Worm (Caenorhabditis elegans): ENCODE data around the gene Y55D5A.4.

Gene Y55D5A.4

ce11 chrIII:3035977-3036376 is 46.1 kb upstream of the Y55D5A.4 start (continued):
- peak; percentile 23 for TF ChIP-seq mes-2 (tag; optimal IDR thresholded peaks at IDR 0.05; ENCODE audit: poor library complexity, severe bottlenecking)
- no peak for TF ChIP-seq dmd-9 (GFP tag; IDR thresholded peaks at IDR 0.05)
- TF ChIP-seq ztf-11 (tag; optimal IDR thresholded peaks at IDR 0.05) = no peak
- TF ChIP-seq nhr-76 (tag; optimal IDR thresholded peaks at IDR 0.05) = no peak
- TF ChIP-seq daf-19 (GFP tag; conservative IDR thresholded peaks at IDR 0.05) = no peak
- no peak for TF ChIP-seq zip-11 (GFP tag; IDR thresholded peaks at IDR 0.05)
- no peak for TF ChIP-seq ctbp-1 (GFP tag; IDR thresholded peaks at IDR 0.05)
- no peak for TF ChIP-seq snpc-1.2 (GFP tag; IDR thresholded peaks at IDR 0.05)
- TF ChIP-seq nhr-42 (GFP tag; IDR thresholded peaks at IDR 0.05) = no peak
- TF ChIP-seq R02D3.7 (tag; optimal IDR thresholded peaks at IDR 0.05) = no peak
- TF ChIP-seq lin-38 (GFP tag; IDR thresholded peaks at IDR 0.05) = no peak
- no peak for TF ChIP-seq ZK546.5 (tag; optimal IDR thresholded peaks at IDR 0.05)
- no peak for TF ChIP-seq T20F7.1 (GFP tag; optimal IDR thresholded peaks at IDR 0.05)
- TF ChIP-seq lsy-2 (tag; optimal IDR thresholded peaks at IDR 0.05) = peak in 1 of 2 experiments; percentile 60
- no peak for TF ChIP-seq dmd-8 (GFP tag; IDR thresholded peaks at IDR 0.05)
- no peak for TF ChIP-seq lin-39 (tag; optimal IDR thresholded peaks at IDR 0.05)

ce11 chrIII:3034458-3034857 is 44.6 kb upstream of the Y55D5A.4 start:
- TF ChIP-seq nhr-28 (tag; optimal IDR thresholded peaks at IDR 0.05) (peak; percentile 26), daf-16 (GFP tag; optimal IDR thresholded peaks at IDR 0.05) (no peak), daf-16 (tag; optimal IDR thresholded peaks at IDR 0.05) (peak; percentile 51), mes-2 (tag; optimal IDR thresholded peaks at IDR 0.05; ENCODE audit: poor library complexity, severe bottlenecking) (peak; percentile 22), hlh-11 (tag; optimal IDR thresholded peaks at IDR 0.05) (peak; percentile 48), hlh-30 (tag; optimal IDR thresholded peaks at IDR 0.05; ENCODE audit: insufficient read depth) (peak; percentile 63), ceh-32 (tag; optimal IDR thresholded peaks at IDR 0.05; ENCODE audit: poor library complexity) (no peak), dve-1 (tag; optimal IDR thresholded peaks at IDR 0.05; ENCODE audit: insufficient read depth) (peak; percentile 22), lsy-2 (tag; optimal IDR thresholded peaks at IDR 0.05) (peak in 1 of 2 experiments; percentile 19), spr-1 (tag; optimal IDR thresholded peaks at IDR 0.05) (no peak), lim-7 (GFP tag; IDR thresholded peaks at IDR 0.05) (no peak), dmd-6 (GFP tag; IDR thresholded peaks at IDR 0.05) (peak; percentile 35; the same call in 1 of the 2 replicates)

- no peak for TF ChIP-seq lin-15B (tag; optimal IDR thresholded peaks at IDR 0.05)
- TF ChIP-seq mxl-3 (GFP tag; optimal IDR thresholded peaks at IDR 0.05) = no peak
- peak; percentile 10 for TF ChIP-seq aha-1 (tag)
These were observed 44.1 kb upstream of the Y55D5A.4 start for ce11 chrIII:3033931-3034330.

ce11 chrIII:3033507-3033906 is 43.6 kb upstream of the Y55D5A.4 start:
- TF ChIP-seq R02D3.7 (tag; optimal IDR thresholded peaks at IDR 0.05) (no peak), nhr-41 (GFP tag; IDR thresholded peaks at IDR 0.05) (no peak), tag-97 (GFP tag; IDR thresholded peaks at IDR 0.05) (no peak), unc-39 (tag; optimal IDR thresholded peaks at IDR 0.05) (no peak), ztf-11 (tag; optimal IDR thresholded peaks at IDR 0.05) (no peak), zag-1 (tag; optimal IDR thresholded peaks at IDR 0.05) (no peak), nhr-76 (tag; optimal IDR thresholded peaks at IDR 0.05) (no peak), lsy-2 (tag; optimal IDR thresholded peaks at IDR 0.05) (no peak), D1046.2 (GFP tag; IDR thresholded peaks at IDR 0.05) (no peak), nhr-77 (tag; optimal IDR thresholded peaks at IDR 0.05) (no peak), zfp-2 (tag; optimal IDR thresholded peaks at IDR 0.05) (no peak), F10B5.3 (tag; optimal IDR thresholded peaks at IDR 0.05) (no peak), spr-1 (tag; optimal IDR thresholded peaks at IDR 0.05) (no peak), lin-38 (GFP tag; IDR thresholded peaks at IDR 0.05) (no peak), skn-1 (tag; optimal IDR thresholded peaks at IDR 0.05) (no peak), dmd-8 (GFP tag; IDR thresholded peaks at IDR 0.05) (no peak), arid-1 (GFP tag; conservative IDR thresholded peaks at IDR 0.05) (no peak)
